Comparison of ENCODE assay signal across 4 fruit fly cellular contexts in the genomic region with DNA sequence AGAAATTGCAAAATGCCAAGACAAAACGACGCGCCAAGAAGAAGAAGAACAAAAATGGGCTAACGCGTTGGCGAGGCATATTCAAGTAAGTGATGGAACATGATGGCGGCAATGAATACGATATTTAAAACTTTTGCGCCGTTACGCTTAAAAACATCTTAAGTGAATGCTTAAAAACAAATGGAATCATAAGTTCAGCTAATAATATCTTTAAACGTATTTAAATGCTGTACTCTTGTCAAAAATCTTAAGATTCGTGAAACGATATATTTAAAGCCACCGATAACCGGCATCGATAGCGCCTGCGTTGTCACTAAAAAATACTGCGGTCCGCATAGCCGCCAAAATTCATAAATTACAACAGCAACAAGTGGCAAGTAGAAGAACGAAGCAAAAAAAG.
TF ChIP-seq lines count a peak whose summit lies in the region.

Gene CG11403, minus strand, starts transcription at position 53 of the 400 bp plus-strand sequence.

- peak; percentile 62 for TF ChIP-seq CTCF in whole organism, embryonic (GFP tag; optimal IDR thresholded peaks at IDR 0.05; lab: Kevin White, UChicago)

TF ChIP-seq in whole organism, adult, 20 proteins besides CTCF, POLR2A, EP300 and RAD21:
- peak; percentile 50 for TF ChIP-seq CG1620 (GFP tag; optimal IDR thresholded peaks at IDR 0.05; lab: Kevin White, UChicago)
- TF ChIP-seq CG11617 (GFP tag; optimal IDR thresholded peaks at IDR 0.05; lab: Kevin White, UChicago): peak; percentile 31
- TF ChIP-seq tj (GFP tag; optimal IDR thresholded peaks at IDR 0.05; lab: Kevin White, UChicago): peak; percentile 21
- TF ChIP-seq CG7101 (tag; optimal IDR thresholded peaks at IDR 0.05; lab: Kevin White, UChicago): peak; percentile 8
- peak; percentile 34 for TF ChIP-seq CG14711 (tag; optimal IDR thresholded peaks at IDR 0.05; lab: Kevin White, UChicago)
- TF ChIP-seq toe (GFP tag; optimal IDR thresholded peaks at IDR 0.05; lab: Kevin White, UChicago): peak; percentile 23
- TF ChIP-seq ovo (GFP tag; optimal IDR thresholded peaks at IDR 0.05; lab: Kevin White, UChicago): peak; percentile 27
- no peak for TF ChIP-seq cnc (optimal IDR thresholded peaks at IDR 0.05; lab: Kevin White, UChicago)
- peak; percentile 50 for TF ChIP-seq bab1 (GFP tag; optimal IDR thresholded peaks at IDR 0.05; lab: Kevin White, UChicago)
- peak; percentile 18 for TF ChIP-seq Crg-1 (GFP tag; optimal IDR thresholded peaks at IDR 0.05; lab: Kevin White, UChicago)
- no peak for TF ChIP-seq Hr96 (GFP tag; optimal IDR thresholded peaks at IDR 0.05; lab: Kevin White, UChicago)
- no peak for TF ChIP-seq CG5204 (GFP tag; optimal IDR thresholded peaks at IDR 0.05; lab: Kevin White, UChicago)
- no peak for TF ChIP-seq Clk (GFP tag; optimal IDR thresholded peaks at IDR 0.05; lab: Kevin White, UChicago)
TF ChIP-seq in whole organism, adult: peak in this region for 9.

TF ChIP-seq in whole organism, embryonic, 481 proteins besides CTCF, POLR2A, EP300 and RAD21 (continues in another document):
- TF ChIP-seq CG2120 (GFP tag; optimal IDR thresholded peaks at IDR 0.05; lab: Kevin White, UChicago) (peak; percentile 22), CG5953 (GFP tag; IDR thresholded peaks at IDR 0.05; lab: Robert Waterston, UW) (no peak), gfzf (GFP tag; optimal IDR thresholded peaks at IDR 0.05; lab: Kevin White, UChicago) (peak; percentile 91), slbo (GFP tag; IDR thresholded peaks at IDR 0.05; lab: Robert Waterston, UW) (0 out of 2 replicates have a peak, but pooled peaks have one; percentile 8), CG12155 (GFP tag; optimal IDR thresholded peaks at IDR 0.05; lab: Kevin White, UChicago) (no peak), sd (tag; optimal IDR thresholded peaks at IDR 0.05; lab: Kevin White, UChicago) (peak; percentile 0), trem (tag; optimal IDR thresholded peaks at IDR 0.05; lab: Kevin White, UChicago) (peak; percentile 63), dm (GFP tag; optimal IDR thresholded peaks at IDR 0.05; lab: Kevin White, UChicago) (peak; percentile 19), tll (GFP tag; optimal IDR thresholded peaks at IDR 0.05; lab: Kevin White, UChicago) (peak in 1 of 2 experiments; percentile 18), CG4617 (GFP tag; optimal IDR thresholded peaks at IDR 0.05; lab: Kevin White, UChicago; ENCODE audit: borderline replicate concordance) (peak; percentile 15), CG30403 (GFP tag; optimal IDR thresholded peaks at IDR 0.05; lab: Kevin White, UChicago) (peak; percentile 22), gsb (GFP tag; IDR thresholded peaks at IDR 0.05; lab: Robert Waterston, UW) (no peak), CG1603 (tag; optimal IDR thresholded peaks at IDR 0.05; lab: Kevin White, UChicago) (peak; percentile 0), E2f2 (GFP tag; IDR thresholded peaks at IDR 0.05; lab: Robert Waterston, UW) (peak; percentile 97), CG4707 (GFP tag; optimal IDR thresholded peaks at IDR 0.05; lab: Kevin White, UChicago) (no peak), Optix (GFP tag; IDR thresholded peaks at IDR 0.05; lab: Robert Waterston, UW) (no peak), Hr51 (GFP tag; optimal IDR thresholded peaks at IDR 0.05; lab: Kevin White, UChicago) (peak in 1 of 2 experiments; percentile 37), btn (GFP tag; optimal IDR thresholded peaks at IDR 0.05; lab: Kevin White, UChicago) (no peak), inv (GFP tag; IDR thresholded peaks at IDR 0.05; lab: Robert Waterston, UW; ENCODE audit: partially characterized antibody) (peak; percentile 81), al (GFP tag; IDR thresholded peaks at IDR 0.05; lab: Robert Waterston, UW) (no peak), CG7963 (GFP tag; IDR thresholded peaks at IDR 0.05; lab: Robert Waterston, UW; ENCODE audit: partially characterized antibody) (0 out of 3 replicates have a peak, but pooled peaks have one; percentile 45), row (GFP tag; IDR thresholded peaks at IDR 0.05; lab: Robert Waterston, UW) (peak; percentile 60), Sin3A (optimal IDR thresholded peaks at IDR 0.05; lab: Kevin White, UChicago) (peak; percentile 99)

TF ChIP-seq in whole organism, prepupa, 60 proteins besides CTCF, POLR2A, EP300 and RAD21:
- TF ChIP-seq Eip75B (GFP tag; optimal IDR thresholded peaks at IDR 0.05; lab: Kevin White, UChicago) (no peak), Eip93F (GFP tag; optimal IDR thresholded peaks at IDR 0.05; lab: Kevin White, UChicago) (no peak), Eip78C (GFP tag; lab: Kevin White, UChicago) (peak; percentile 41), svp (GFP tag; lab: Kevin White, UChicago) (peak; percentile 46), Ets21C (GFP tag; optimal IDR thresholded peaks at IDR 0.05; lab: Kevin White, UChicago) (peak; percentile 23), Hr39 (GFP tag; optimal IDR thresholded peaks at IDR 0.05; lab: Kevin White, UChicago) (peak; percentile 19), CG6792 (GFP tag; optimal IDR thresholded peaks at IDR 0.05; lab: Kevin White, UChicago) (no peak), fd59A (GFP tag; optimal IDR thresholded peaks at IDR 0.05; lab: Kevin White, UChicago) (no peak), CG31627 (GFP tag; optimal IDR thresholded peaks at IDR 0.05; lab: Kevin White, UChicago) (peak; percentile 28), CG3032 (tag; optimal IDR thresholded peaks at IDR 0.05; lab: Kevin White, UChicago) (peak; percentile 13), dsx (GFP tag; optimal IDR thresholded peaks at IDR 0.05; lab: Kevin White, UChicago; ENCODE audit: poor library complexity, severe bottlenecking) (no peak), Met (GFP tag; optimal IDR thresholded peaks at IDR 0.05; lab: Kevin White, UChicago) (no peak), lz (GFP tag; optimal IDR thresholded peaks at IDR 0.05; lab: Kevin White, UChicago) (peak; percentile 1), esn (GFP tag; optimal IDR thresholded peaks at IDR 0.05; lab: Kevin White, UChicago) (peak; percentile 31), Sox14 (GFP tag; optimal IDR thresholded peaks at IDR 0.05; lab: Kevin White, UChicago) (peak; percentile 56)
TF ChIP-seq in whole organism, prepupa: peak in this region for 9.

TF ChIP-seq in whole organism, wandering third instar larva, 38 proteins besides CTCF, POLR2A, EP300 and RAD21:
- TF ChIP-seq Sp1 (GFP tag; optimal IDR thresholded peaks at IDR 0.05; lab: Kevin White, UChicago) (peak; percentile 16), dmrt93B (GFP tag; optimal IDR thresholded peaks at IDR 0.05; lab: Kevin White, UChicago) (no peak), GATAd (GFP tag; optimal IDR thresholded peaks at IDR 0.05; lab: Kevin White, UChicago) (no peak), CrebA (GFP tag; optimal IDR thresholded peaks at IDR 0.05; lab: Kevin White, UChicago; ENCODE audit: borderline replicate concordance) (no peak), Rel (GFP tag; optimal IDR thresholded peaks at IDR 0.05; lab: Kevin White, UChicago) (no peak), Rel (tag; optimal IDR thresholded peaks at IDR 0.05; lab: Kevin White, UChicago) (no peak), Mio (GFP tag; optimal IDR thresholded peaks at IDR 0.05; lab: Kevin White, UChicago) (no peak), psq (GFP tag; optimal IDR thresholded peaks at IDR 0.05; lab: Kevin White, UChicago) (peak; percentile 4), br (GFP tag; optimal IDR thresholded peaks at IDR 0.05; lab: Kevin White, UChicago) (no peak), CG9705 (GFP tag; optimal IDR thresholded peaks at IDR 0.05; lab: Kevin White, UChicago) (no peak), dl (GFP tag; optimal IDR thresholded peaks at IDR 0.05; lab: Kevin White, UChicago; ENCODE audit: insufficient read depth in 1 of 2, partially characterized antibody in 2 of 2) (no peak), usp (GFP tag; optimal IDR thresholded peaks at IDR 0.05; lab: Kevin White, UChicago) (no peak), sage (GFP tag; optimal IDR thresholded peaks at IDR 0.05; lab: Kevin White, UChicago) (no peak), Jra (GFP tag; optimal IDR thresholded peaks at IDR 0.05; lab: Kevin White, UChicago) (peak; percentile 35), sv (GFP tag; optimal IDR thresholded peaks at IDR 0.05; lab: Kevin White, UChicago) (no peak), h (GFP tag; optimal IDR thresholded peaks at IDR 0.05; lab: Kevin White, UChicago) (peak; percentile 14), foxo (GFP tag; optimal IDR thresholded peaks at IDR 0.05; lab: Kevin White, UChicago) (peak in 1 of 2 experiments; percentile 34), HLH106 (tag; optimal IDR thresholded peaks at IDR 0.05; lab: Kevin White, UChicago) (peak; percentile 25), Myc (optimal IDR thresholded peaks at IDR 0.05; lab: Kevin White, UChicago) (no peak), OdsH (GFP tag; optimal IDR thresholded peaks at IDR 0.05; lab: Kevin White, UChicago) (no peak), fru (GFP tag; optimal IDR thresholded peaks at IDR 0.05; lab: Kevin White, UChicago) (peak; percentile 13), CG32264 (GFP tag; optimal IDR thresholded peaks at IDR 0.05; lab: Kevin White, UChicago) (no peak), rgr (GFP tag; optimal IDR thresholded peaks at IDR 0.05; lab: Kevin White, UChicago) (no peak), Vsx2 (GFP tag; optimal IDR thresholded peaks at IDR 0.05; lab: Kevin White, UChicago; ENCODE audit: partially characterized antibody) (no peak), pan (optimal IDR thresholded peaks at IDR 0.05; lab: Kevin White, UChicago) (no peak), lola (GFP tag; optimal IDR thresholded peaks at IDR 0.05; lab: Kevin White, UChicago) (no peak)
